Worm (Caenorhabditis elegans): ENCODE results near the gene srt-31.

srt-31 gene

ce11 chrV:497399-497798, 24.7 kb downstream of the srt-31 start, which contains the start of gene T01G6.1:
T01G6.1 (plus strand) TSS chrV:497699.
- TF ChIP-seq nhr-77 (tag; optimal IDR thresholded peaks at IDR 0.05): no peak

- no peak for TF ChIP-seq fos-1 (tag; optimal IDR thresholded peaks at IDR 0.05)
- no peak for TF ChIP-seq mbf-1 (tag; optimal IDR thresholded peaks at IDR 0.05)
- no peak for TF ChIP-seq ztf-4 (tag; optimal IDR thresholded peaks at IDR 0.05)
- no peak for TF ChIP-seq alr-1 (tag; optimal IDR thresholded peaks at IDR 0.05)
- no peak for TF ChIP-seq nhr-6 (tag; optimal IDR thresholded peaks at IDR 0.05)
- TF ChIP-seq R02D3.7 (tag; optimal IDR thresholded peaks at IDR 0.05): no peak
- TF ChIP-seq nhr-21 (tag; optimal IDR thresholded peaks at IDR 0.05): no peak
- no peak for TF ChIP-seq ama-1 (optimal IDR thresholded peaks at IDR 0.05)
- TF ChIP-seq unc-39 (tag; optimal IDR thresholded peaks at IDR 0.05): no peak
- no peak for TF ChIP-seq crh-2 (tag; optimal IDR thresholded peaks at IDR 0.05)
- TF ChIP-seq peb-1 (tag; optimal IDR thresholded peaks at IDR 0.05): no peak
- TF ChIP-seq zag-1 (tag; optimal IDR thresholded peaks at IDR 0.05): no peak
- no peak for TF ChIP-seq aly-2 (tag; optimal IDR thresholded peaks at IDR 0.05)
- TF ChIP-seq ZK546.5 (tag; optimal IDR thresholded peaks at IDR 0.05): no peak
- TF ChIP-seq lin-13 (GFP tag; optimal IDR thresholded peaks at IDR 0.05): no peak
- no peak for TF ChIP-seq elt-3 (tag; optimal IDR thresholded peaks at IDR 0.05)
- TF ChIP-seq nhr-10 (tag; optimal IDR thresholded peaks at IDR 0.05): no peak
Observed at ce11 chrV:500535-500934, 27.8 kb downstream of the srt-31 start.

ce11 chrV:501230-501629, 28.5 kb downstream of the srt-31 start, which contains the start of gene str-256:
str-256 (minus strand) TSS chrV:501330.
- TF ChIP-seq blmp-1 (tag; optimal IDR thresholded peaks at IDR 0.05; ENCODE audit: insufficient read depth) (no peak), mbf-1 (tag; optimal IDR thresholded peaks at IDR 0.05) (no peak), unc-55 (GFP tag; optimal IDR thresholded peaks at IDR 0.05) (no peak), ZK546.5 (tag; optimal IDR thresholded peaks at IDR 0.05) (no peak), lsy-2 (tag; optimal IDR thresholded peaks at IDR 0.05) (no peak), gmeb-1 (tag; optimal IDR thresholded peaks at IDR 0.05) (no peak), lin-11 (tag; optimal IDR thresholded peaks at IDR 0.05) (no peak), lin-39 (tag; optimal IDR thresholded peaks at IDR 0.05) (no peak), nhr-23 (tag; optimal IDR thresholded peaks at IDR 0.05) (no peak), zag-1 (tag; optimal IDR thresholded peaks at IDR 0.05) (no peak), unc-62 (GFP tag; optimal IDR thresholded peaks at IDR 0.05) (no peak), ztf-11 (tag; optimal IDR thresholded peaks at IDR 0.05) (no peak), ceh-82 (tag; optimal IDR thresholded peaks at IDR 0.05) (no peak), sma-9 (GFP tag; optimal IDR thresholded peaks at IDR 0.05) (no peak), sma-9 (tag; optimal IDR thresholded peaks at IDR 0.05) (no peak), R02D3.7 (tag; optimal IDR thresholded peaks at IDR 0.05) (no peak), sem-4 (tag; optimal IDR thresholded peaks at IDR 0.05) (no peak), dmd-4 (tag; optimal IDR thresholded peaks at IDR 0.05) (no peak), peb-1 (tag; optimal IDR thresholded peaks at IDR 0.05) (no peak)

- TF ChIP-seq snpc-4 (tag; optimal IDR thresholded peaks at IDR 0.05) (no peak), peb-1 (tag; optimal IDR thresholded peaks at IDR 0.05) (no peak), unc-55 (GFP tag; optimal IDR thresholded peaks at IDR 0.05) (no peak), elt-1 (tag; optimal IDR thresholded peaks at IDR 0.05) (no peak), elt-3 (tag; optimal IDR thresholded peaks at IDR 0.05) (no peak), mab-5 (tag; optimal IDR thresholded peaks at IDR 0.05) (no peak), nhr-237 (tag; optimal IDR thresholded peaks at IDR 0.05) (no peak), lin-39 (tag; optimal IDR thresholded peaks at IDR 0.05) (no peak)
Observed at ce11 chrV:502803-503273, 30.1 kb downstream of the srt-31 start, which contains the start of gene T01G6.10. T01G6.10 (minus strand) TSS chrV:503223.

- TF ChIP-seq mab-5 (tag; optimal IDR thresholded peaks at IDR 0.05) (no peak), nhr-25 (tag; optimal IDR thresholded peaks at IDR 0.05) (no peak), nhr-10 (tag; optimal IDR thresholded peaks at IDR 0.05) (no peak), unc-62 (GFP tag; optimal IDR thresholded peaks at IDR 0.05) (no peak), sem-4 (tag; optimal IDR thresholded peaks at IDR 0.05) (no peak), lin-39 (tag; optimal IDR thresholded peaks at IDR 0.05) (no peak), ama-1 (optimal IDR thresholded peaks at IDR 0.05) (no peak), ztf-11 (tag; optimal IDR thresholded peaks at IDR 0.05) (no peak)
Observed at ce11 chrV:503728-504127, 31.0 kb downstream of the srt-31 start, which contains the start of gene srlf-35. srlf-35 (plus strand) TSS chrV:504028.
